Fruit fly (Drosophila melanogaster) whole organism, adult: Measurements from ENCODE around the gene tal-1A.
A peak's percentile ranks its signal among the peaks of the same experiment; 100 is the strongest.

Experiments used
- CG11617 ChIP-seq: fragments of 200-800 bp; sonication (Bioruptor generic); optimal IDR thresholded peaks from 2 replicates; lab custom pipeline; 2017; ENCODE audit warnings: mild to moderate bottlenecking, missing biosample characterization, missing genetic modification reagents, missing genetic modification characterization
- CG12768 ChIP-seq: fragments of 200-800 bp; sonication (Bioruptor generic); optimal IDR thresholded peaks from 2 replicates; lab custom pipeline; 2017; ENCODE audit warnings: missing biosample characterization, missing genetic modification characterization, mild to moderate bottlenecking, moderate library complexity, missing genetic modification reagents
- CG14711 ChIP-seq: fragments of 200-800 bp; sonication (Bioruptor generic); optimal IDR thresholded peaks from 2 replicates; lab custom pipeline; 2018; ENCODE audit warnings: missing biosample characterization, mild to moderate bottlenecking, missing genetic modification characterization, moderate library complexity
- CG1620 ChIP-seq: fragments of 200-800 bp; sonication (Bioruptor generic); optimal IDR thresholded peaks from 2 replicates; lab custom pipeline; 2016; ENCODE audit warnings: missing biosample characterization, missing genetic modification characterization
- CG33017 ChIP-seq: fragments of 200-800 bp; sonication (Bioruptor generic); optimal IDR thresholded peaks from 2 replicates; lab custom pipeline; 2018; ENCODE audit warnings: missing biosample characterization, mild to moderate bottlenecking, missing genetic modification characterization, moderate library complexity
- CG5204 ChIP-seq: fragments of 200-800 bp; sonication (Bioruptor generic); optimal IDR thresholded peaks from 2 replicates; lab custom pipeline; 2016; ENCODE audit warnings: missing biosample characterization, missing genetic modification characterization
- CG7045 ChIP-seq: fragments of 200-800 bp; sonication (Bioruptor generic); optimal IDR thresholded peaks from 2 replicates; lab custom pipeline; 2017; ENCODE audit warnings: missing biosample characterization, mild to moderate bottlenecking, missing genetic modification characterization
- CG7101 ChIP-seq: fragments of 200-800 bp; sonication (Bioruptor generic); optimal IDR thresholded peaks from 2 replicates; lab custom pipeline; 2018; ENCODE audit warnings: missing biosample characterization, mild to moderate bottlenecking, missing genetic modification characterization, moderate library complexity
- Clk ChIP-seq: fragments of 200-800 bp; sonication (Bioruptor generic); optimal IDR thresholded peaks from 2 replicates; lab custom pipeline; 2017; ENCODE audit warnings: missing biosample characterization, missing genetic modification characterization
- Crg-1 ChIP-seq: fragments of 200-800 bp; sonication (Bioruptor generic); optimal IDR thresholded peaks from 2 replicates; lab custom pipeline; 2016; ENCODE audit warnings: missing biosample characterization, missing genetic modification characterization
- Hr96 ChIP-seq: fragments of 200-800 bp; sonication (Bioruptor generic); optimal IDR thresholded peaks from 2 replicates; lab custom pipeline; 2016; ENCODE audit warnings: missing biosample characterization, missing genetic modification characterization
- Mnt ChIP-seq: fragments of 200-800 bp; sonication (Bioruptor generic); optimal IDR thresholded peaks from 2 replicates; lab custom pipeline; 2016; ENCODE audit warnings: missing biosample characterization, mild to moderate bottlenecking, missing genetic modification characterization
- bab1 ChIP-seq: fragments of 200-800 bp; sonication (Bioruptor generic); optimal IDR thresholded peaks from 3 replicates; lab custom pipeline; 2019; ENCODE audit warnings: missing biosample characterization, mild to moderate bottlenecking, missing genetic modification characterization, moderate library complexity
- cic ChIP-seq: fragments of 200-800 bp; sonication (Bioruptor generic); optimal IDR thresholded peaks from 2 replicates; lab custom pipeline; 2017; ENCODE audit warnings: missing biosample characterization, mild to moderate bottlenecking, missing genetic modification characterization, moderate library complexity
- cnc ChIP-seq, 2 experiments: fragments of >200 bp; optimal IDR thresholded peaks; 2 replicates each; lab custom pipeline; 2017
- kay ChIP-seq: fragments of 200-800 bp; sonication (Bioruptor generic); peaks from one replicate; lab custom pipeline; 2016; ENCODE audit warnings: missing biosample characterization, missing genetic modification characterization, borderline replicate concordance
- ovo ChIP-seq: fragments of 200-800 bp; sonication (Bioruptor generic); optimal IDR thresholded peaks from 2 replicates; lab custom pipeline; 2016; ENCODE audit warnings: missing biosample characterization, missing genetic modification characterization
- pad ChIP-seq: fragments of 200-800 bp; sonication (Bioruptor generic); optimal IDR thresholded peaks from 3 replicates; lab custom pipeline; 2017; ENCODE audit warnings: missing biosample characterization, missing genetic modification characterization, mild to moderate bottlenecking, moderate library complexity, missing genetic modification reagents
- tj ChIP-seq: fragments of 200-800 bp; sonication (Bioruptor generic); optimal IDR thresholded peaks from 3 replicates; lab custom pipeline; 2017; ENCODE audit warnings: missing biosample characterization, mild to moderate bottlenecking, missing genetic modification characterization, moderate library complexity
- toe ChIP-seq: fragments of 200-800 bp; sonication (Bioruptor generic); optimal IDR thresholded peaks from 2 replicates; lab custom pipeline; 2016; ENCODE audit warnings: missing biosample characterization, missing genetic modification characterization

tal-1A gene

dm6 chr3R:13812736-13813250 is at the start of gene tal-1A, which contains the start of the genes tal-2A, tal-3A and tal-AA:
Gene tal-1A (plus strand): TSS chr3R:13813109.
Gene tal-2A (plus strand): TSS chr3R:13813109.
Gene tal-3A (plus strand): TSS chr3R:13813109.
Gene tal-AA (plus strand): TSS chr3R:13813109.
- TF ChIP-seq Hr96 (GFP tag; lab: Kevin White, UChicago) (peak; percentile 45), CG7045 (GFP tag; lab: Kevin White, UChicago) (no peak), ovo (no peak), pad (GFP tag; lab: Kevin White, UChicago) (no peak), CG12768 (GFP tag; lab: Kevin White, UChicago) (peak; percentile 4), Mnt (GFP tag; lab: Kevin White, UChicago) (peak; percentile 9), Crg-1 (GFP tag; lab: Kevin White, UChicago) (peak; percentile 36), toe (GFP tag; lab: Kevin White, UChicago) (no peak), tj (GFP tag; lab: Kevin White, UChicago) (peak; percentile 79), Clk (GFP tag; lab: Kevin White, UChicago) (no peak), CG1620 (no peak), bab1 (GFP tag; lab: Kevin White, UChicago) (peak; percentile 36), CG5204 (GFP tag; lab: Kevin White, UChicago) (no peak), CG33017 (no peak)

dm6 chr3R:13765001-13765400 is 47.9 kb upstream of the tal-1A start:
- TF ChIP-seq CG33017 (no peak), CG14711 (tag; lab: Kevin White, UChicago) (no peak), ovo (no peak), kay (GFP tag; lab: Kevin White, UChicago) (no peak), pad (GFP tag; lab: Kevin White, UChicago) (no peak), Mnt (GFP tag; lab: Kevin White, UChicago) (no peak), CG7045 (GFP tag; lab: Kevin White, UChicago) (no peak), CG7101 (tag; lab: Kevin White, UChicago) (no peak), Clk (GFP tag; lab: Kevin White, UChicago) (no peak), Crg-1 (GFP tag; lab: Kevin White, UChicago) (no peak)

dm6 chr3R:13765456-13765855 is 47.5 kb upstream of the tal-1A start, which contains the start of gene CG9312:
Gene CG9312 (plus strand): TSS chr3R:13765756.
- TF ChIP-seq CG7045 (GFP tag; lab: Kevin White, UChicago): no peak
- TF ChIP-seq ovo: no peak

dm6 chr3R:13767239-13767638 is 45.7 kb upstream of the tal-1A start, which contains the start of gene Cht5:
Gene Cht5 (plus strand): TSS chr3R:13767549.
- TF ChIP-seq CG1620 (no peak), Hr96 (GFP tag; lab: Kevin White, UChicago) (no peak), Crg-1 (GFP tag; lab: Kevin White, UChicago) (no peak), cic (GFP tag; lab: Kevin White, UChicago) (no peak), toe (GFP tag; lab: Kevin White, UChicago) (no peak), CG12768 (GFP tag; lab: Kevin White, UChicago) (no peak), CG33017 (no peak), kay (GFP tag; lab: Kevin White, UChicago) (no peak), bab1 (GFP tag; lab: Kevin White, UChicago) (no peak), CG7101 (tag; lab: Kevin White, UChicago) (no peak), CG11617 (GFP tag; lab: Kevin White, UChicago) (no peak), cnc (optimal IDR thresholded peaks at IDR 0.05; lab: Kevin White, UChicago) (no peak), Mnt (GFP tag; lab: Kevin White, UChicago) (no peak), ovo (no peak), CG7045 (GFP tag; lab: Kevin White, UChicago) (no peak)

- TF ChIP-seq cic (GFP tag; lab: Kevin White, UChicago) (no peak), Hr96 (GFP tag; lab: Kevin White, UChicago) (no peak), kay (GFP tag; lab: Kevin White, UChicago) (no peak), Mnt (GFP tag; lab: Kevin White, UChicago) (no peak), pad (GFP tag; lab: Kevin White, UChicago) (no peak), CG33017 (no peak), bab1 (GFP tag; lab: Kevin White, UChicago) (no peak), CG14711 (tag; lab: Kevin White, UChicago) (no peak), cnc (optimal IDR thresholded peaks at IDR 0.05; lab: Kevin White, UChicago) (no peak), Clk (GFP tag; lab: Kevin White, UChicago) (no peak), tj (GFP tag; lab: Kevin White, UChicago) (no peak)
These were observed 41.7 kb upstream of the tal-1A start, which contains the start of gene CG9297 for dm6 chr3R:13771195-13771594. Gene CG9297 (plus strand): TSS chr3R:13771495.

- TF ChIP-seq CG14711 (tag; lab: Kevin White, UChicago) (no peak), CG33017 (no peak), cnc (optimal IDR thresholded peaks at IDR 0.05; lab: Kevin White, UChicago) (no peak), tj (GFP tag; lab: Kevin White, UChicago) (no peak), kay (GFP tag; lab: Kevin White, UChicago) (no peak), Clk (GFP tag; lab: Kevin White, UChicago) (no peak), cic (GFP tag; lab: Kevin White, UChicago) (no peak), bab1 (GFP tag; lab: Kevin White, UChicago) (no peak), CG1620 (no peak), CG11617 (GFP tag; lab: Kevin White, UChicago) (no peak), CG12768 (GFP tag; lab: Kevin White, UChicago) (no peak), toe (GFP tag; lab: Kevin White, UChicago) (no peak), Mnt (GFP tag; lab: Kevin White, UChicago) (no peak), CG7045 (GFP tag; lab: Kevin White, UChicago) (no peak), pad (GFP tag; lab: Kevin White, UChicago) (no peak), Crg-1 (GFP tag; lab: Kevin White, UChicago) (no peak)
These were observed 39.6 kb upstream of the tal-1A start for dm6 chr3R:13773350-13773749.
